Fruit fly (Drosophila melanogaster): ENCODE measurements around the gene lmgA.
A peak's percentile ranks its signal among the peaks of the same experiment; 100 is the strongest.

The lmgA gene

DNA sequence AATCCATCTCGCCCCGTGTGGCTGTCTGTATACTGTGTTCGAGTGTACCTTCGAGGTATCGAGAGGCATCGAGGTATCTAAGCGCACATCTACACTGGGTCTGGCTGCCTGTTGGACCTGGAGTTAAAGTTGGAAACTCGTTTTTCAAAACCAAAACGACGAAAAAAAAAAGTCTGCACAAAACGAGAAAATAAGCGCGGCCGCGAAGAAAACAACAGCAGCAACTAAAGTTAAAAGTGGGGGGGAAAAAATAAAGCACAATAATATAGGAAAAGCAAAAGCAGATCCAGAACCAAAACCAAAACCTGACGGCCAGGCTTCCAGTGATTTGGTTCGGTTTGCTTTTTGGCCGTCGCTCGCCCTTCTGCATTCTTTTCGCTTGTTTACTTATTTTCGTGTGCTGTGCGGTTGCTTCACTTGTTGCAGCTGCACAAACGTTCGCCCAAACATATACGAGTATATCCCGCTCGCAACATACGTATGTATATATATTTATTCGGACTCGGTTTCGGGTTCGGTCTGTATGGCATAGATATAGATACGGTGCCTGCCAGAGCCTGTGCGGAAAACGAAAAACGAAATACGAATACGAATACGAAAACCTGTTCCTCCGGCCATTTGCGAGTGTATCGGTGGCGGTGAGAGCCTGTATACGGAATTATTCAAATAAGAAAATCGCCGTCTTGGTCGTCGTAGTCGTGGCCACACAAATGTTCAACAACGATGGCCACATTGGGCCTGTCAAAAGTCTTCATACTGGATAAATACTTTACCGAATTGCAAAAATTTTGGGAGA is 49.3 kb downstream of the lmgA start (continued):
- TF ChIP-seq CG32006 (GFP tag; optimal IDR thresholded peaks at IDR 0.05) (no peak), CG7368 (GFP tag; optimal IDR thresholded peaks at IDR 0.05) (peak; percentile 44), acj6 (GFP tag; optimal IDR thresholded peaks at IDR 0.05) (no peak), fd59A (GFP tag; optimal IDR thresholded peaks at IDR 0.05) (peak; percentile 70), CG15336 (GFP tag; IDR thresholded peaks at IDR 0.05) (peak; percentile 81), CG4318 (GFP tag; optimal IDR thresholded peaks at IDR 0.05) (no peak), CG3032 (tag; optimal IDR thresholded peaks at IDR 0.05) (peak; percentile 77), spab (GFP tag; optimal IDR thresholded peaks at IDR 0.05) (peak; percentile 96), Gug (GFP tag; IDR thresholded peaks at IDR 0.05) (no peak), CG8632 (GFP tag; optimal IDR thresholded peaks at IDR 0.05) (peak; percentile 40), CG10631 (GFP tag; optimal IDR thresholded peaks at IDR 0.05) (peak; percentile 23), topi (GFP tag; optimal IDR thresholded peaks at IDR 0.05) (peak; percentile 52), Eip75B (GFP tag; optimal IDR thresholded peaks at IDR 0.05) (peak; percentile 74), CG9139 (GFP tag; optimal IDR thresholded peaks at IDR 0.05) (peak; percentile 98), CG11902 (GFP tag; optimal IDR thresholded peaks at IDR 0.05) (no peak), Ets96B (tag; optimal IDR thresholded peaks at IDR 0.05) (peak; percentile 79), salr (GFP tag; optimal IDR thresholded peaks at IDR 0.05) (peak; percentile 73 to 79), Sox102F (GFP tag; optimal IDR thresholded peaks at IDR 0.05) (peak; percentile 72), eg (GFP tag; IDR thresholded peaks at IDR 0.05) (peak; percentile 89), net (GFP tag; optimal IDR thresholded peaks at IDR 0.05) (peak; percentile 73)

DNA sequence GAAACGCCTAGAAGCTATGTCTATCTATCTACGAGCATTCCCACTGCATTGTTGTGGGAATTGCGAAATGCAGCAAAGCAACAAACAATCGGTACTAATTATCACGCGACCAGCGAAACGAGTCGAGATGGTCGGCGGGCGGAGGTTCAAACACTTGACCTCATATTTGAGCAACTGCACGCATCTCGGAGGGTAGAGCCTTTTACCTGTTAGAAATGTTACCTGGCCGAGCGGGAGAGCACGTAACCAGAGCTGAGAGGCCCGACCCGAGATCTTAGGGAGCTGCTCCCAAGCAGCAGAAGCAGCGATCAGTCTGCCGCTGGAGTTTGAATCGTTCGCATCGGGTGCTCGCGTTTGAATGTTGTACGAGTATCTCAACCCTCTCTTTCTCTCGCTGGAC is 50.0 kb downstream of the lmgA start:
- no peak for TF ChIP-seq cyc (GFP tag; optimal IDR thresholded peaks at IDR 0.05)
- no peak for TF ChIP-seq CG11902 (GFP tag; optimal IDR thresholded peaks at IDR 0.05)
- no peak for TF ChIP-seq fd85E (GFP tag; optimal IDR thresholded peaks at IDR 0.05)
- TF ChIP-seq Gug (GFP tag; IDR thresholded peaks at IDR 0.05): no peak
- TF ChIP-seq CG6276 (GFP tag; optimal IDR thresholded peaks at IDR 0.05): no peak
- no peak for TF ChIP-seq Eip75B (GFP tag; optimal IDR thresholded peaks at IDR 0.05)
- TF ChIP-seq Hr39 (GFP tag; optimal IDR thresholded peaks at IDR 0.05): no peak
- TF ChIP-seq Blimp-1 (GFP tag; optimal IDR thresholded peaks at IDR 0.05): no peak

DNA sequence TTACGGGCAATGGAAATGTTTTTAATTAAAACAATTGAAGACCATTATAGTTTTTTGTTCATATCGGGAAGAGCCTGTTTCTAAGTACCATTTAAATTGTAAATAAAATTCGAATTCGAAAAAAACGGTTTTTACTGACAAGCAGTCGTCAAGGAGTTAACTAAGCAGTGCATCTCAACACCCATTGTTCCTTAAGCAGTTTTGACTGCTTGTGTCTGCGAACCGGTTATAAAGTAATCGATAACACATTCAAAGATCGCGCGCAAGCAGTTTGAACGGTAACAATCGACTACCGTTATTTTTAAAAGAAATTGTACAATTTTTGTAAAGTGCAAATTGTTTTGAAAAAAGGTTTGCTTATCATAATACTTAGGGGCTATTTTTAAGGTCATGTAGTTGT is 50.4 kb downstream of the lmgA start:
- TF ChIP-seq CG8119 (GFP tag; IDR thresholded peaks at IDR 0.05) (no peak), Hr38 (GFP tag; optimal IDR thresholded peaks at IDR 0.05) (no peak)

DNA sequence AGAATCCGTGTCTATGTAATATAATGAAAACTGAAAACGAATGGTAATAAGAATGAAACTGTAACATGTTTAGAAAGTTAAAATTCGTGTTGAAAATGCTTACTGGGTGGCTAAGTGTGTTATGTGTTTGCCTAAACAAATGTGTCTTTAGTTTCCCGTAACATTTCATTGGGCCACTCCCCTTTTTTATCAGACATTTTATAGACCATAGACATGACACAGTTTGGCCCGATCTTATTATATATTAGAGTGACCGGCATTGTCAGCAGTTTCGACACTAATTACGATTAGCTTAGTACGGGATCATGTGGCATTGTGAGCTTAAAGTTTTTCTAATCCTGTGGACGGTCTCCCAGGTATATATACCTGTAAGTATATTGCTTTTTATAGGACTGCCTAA is 51.4 kb downstream of the lmgA start, which contains the start of gene CheA29a:
TSS of gene CheA29a (plus strand) at position 301 of the 400 bp plus-strand sequence.
- TF ChIP-seq CG11762 (GFP tag; optimal IDR thresholded peaks at IDR 0.05; ENCODE audit: insufficient read depth) (no peak), CG16779 (tag; optimal IDR thresholded peaks at IDR 0.05) (no peak), Gug (GFP tag; IDR thresholded peaks at IDR 0.05) (no peak), Lpt (GFP tag; optimal IDR thresholded peaks at IDR 0.05) (no peak), fkh (GFP tag; optimal IDR thresholded peaks at IDR 0.05) (no peak), CG6163 (GFP tag; IDR thresholded peaks at IDR 0.05) (no peak), vri (GFP tag; optimal IDR thresholded peaks at IDR 0.05) (no peak), Hr4 (GFP tag; optimal IDR thresholded peaks at IDR 0.05) (no peak), Eip75B (GFP tag; optimal IDR thresholded peaks at IDR 0.05) (no peak)

Measured in whole organism, prepupa.